Fruit fly (Drosophila melanogaster): ENCODE measurements around the gene CG6171.

Gene CG6171

dm6 chr3R:15367477-15367876, 3.8 kb upstream of the CG6171 start, which contains the start of gene CG34404 (continued):
- TF ChIP-seq bbx (GFP tag; IDR thresholded peaks at IDR 0.05; ENCODE audit: partially characterized antibody) (peak; percentile 39), YL-1 (GFP tag; optimal IDR thresholded peaks at IDR 0.05) (peak; percentile 9), E2f2 (GFP tag; IDR thresholded peaks at IDR 0.05) (peak; percentile 89), CG10267 (tag; optimal IDR thresholded peaks at IDR 0.05) (peak; percentile 93), lbe (GFP tag; optimal IDR thresholded peaks at IDR 0.05) (no peak), MBD-R2 (GFP tag; IDR thresholded peaks at IDR 0.05) (peak; percentile 39; the same call in 1 of the 2 replicates), HLHmδ (GFP tag; optimal IDR thresholded peaks at IDR 0.05) (no peak), sisA (GFP tag; IDR thresholded peaks at IDR 0.05) (no peak), CG14710 (tag; optimal IDR thresholded peaks at IDR 0.05) (peak; percentile 42), stwl (tag; optimal IDR thresholded peaks at IDR 0.05) (peak; percentile 45), dpn (GFP tag; optimal IDR thresholded peaks at IDR 0.05) (peak in 1 of 2 experiments; percentile 8), unpg (GFP tag; optimal IDR thresholded peaks at IDR 0.05) (peak; percentile 6), MESR4 (GFP tag; optimal IDR thresholded peaks at IDR 0.05) (peak; percentile 38), CG1603 (tag; optimal IDR thresholded peaks at IDR 0.05) (peak; percentile 59), cg (GFP tag; optimal IDR thresholded peaks at IDR 0.05) (peak; percentile 54), CG16813 (GFP tag; IDR thresholded peaks at IDR 0.05; ENCODE audit: partially characterized antibody) (0 out of 3 replicates have a peak, but pooled peaks have one; percentile 26), CG15514 (GFP tag; optimal IDR thresholded peaks at IDR 0.05) (peak; percentile 50), CG13287 (GFP tag; IDR thresholded peaks at IDR 0.05; ENCODE audit: partially characterized antibody) (peak; percentile 62), Side (GFP tag; optimal IDR thresholded peaks at IDR 0.05) (peak; percentile 19), insv (GFP tag; optimal IDR thresholded peaks at IDR 0.05) (peak; percentile 61 to 96), sima (GFP tag; optimal IDR thresholded peaks at IDR 0.05) (no peak), Dref (GFP tag; IDR thresholded peaks at IDR 0.05) (peak; percentile 73), her (GFP tag; optimal IDR thresholded peaks at IDR 0.05) (peak; percentile 4), Sry-δ (GFP tag; optimal IDR thresholded peaks at IDR 0.05) (peak; percentile 31), CG32767 (GFP tag; IDR thresholded peaks at IDR 0.05) (peak; percentile 75), CG2120 (GFP tag; optimal IDR thresholded peaks at IDR 0.05) (peak; percentile 15), Ets97D (GFP tag; optimal IDR thresholded peaks at IDR 0.05) (peak; percentile 4), ato (GFP tag; IDR thresholded peaks at IDR 0.05; ENCODE audit: partially characterized antibody) (peak; percentile 17; the same call in 1 of the 2 replicates), zen2 (GFP tag; IDR thresholded peaks at IDR 0.05; ENCODE audit: partially characterized antibody) (peak; percentile 32; the same call in 2 of the 3 replicates), chinmo (GFP tag; IDR thresholded peaks at IDR 0.05; ENCODE audit: partially characterized antibody) (0 out of 4 replicates have a peak, but pooled peaks have one; percentile 57), pzg (GFP tag; optimal IDR thresholded peaks at IDR 0.05) (peak; percentile 46), sens (GFP tag) (peak; percentile 62), Med (GFP tag) (peak; percentile 66), BEAF-32 (GFP tag; optimal IDR thresholded peaks at IDR 0.05) (peak; percentile 38), Scr (GFP tag; IDR thresholded peaks at IDR 0.05; ENCODE audit: partially characterized antibody) (peak; percentile 54; the same call in 1 of the 2 replicates)

- TF ChIP-seq bcd (GFP tag; optimal IDR thresholded peaks at IDR 0.05) = no peak
- no peak for TF ChIP-seq Side (GFP tag; optimal IDR thresholded peaks at IDR 0.05)
- no peak for TF ChIP-seq CG3995 (GFP tag; optimal IDR thresholded peaks at IDR 0.05)
- 0 out of 2 replicates have a peak, but pooled peaks have one; percentile 27 for TF ChIP-seq ssp (GFP tag; IDR thresholded peaks at IDR 0.05)
- TF ChIP-seq CG17612 (GFP tag; IDR thresholded peaks at IDR 0.05) = no peak
- peak; percentile 61; the same call in 2 of the 3 replicates for TF ChIP-seq CG11695 (GFP tag; IDR thresholded peaks at IDR 0.05)
- peak; percentile 37 for TF ChIP-seq CG10209 (GFP tag; optimal IDR thresholded peaks at IDR 0.05)
- TF ChIP-seq phol (tag; optimal IDR thresholded peaks at IDR 0.05) = peak; percentile 32
- no peak for TF ChIP-seq z (GFP tag; IDR thresholded peaks at IDR 0.05)
- peak; percentile 42; the same call in 1 of the 2 replicates for TF ChIP-seq CG32772 (GFP tag; IDR thresholded peaks at IDR 0.05)
- no peak for TF ChIP-seq dati (GFP tag; IDR thresholded peaks at IDR 0.05)
- no peak for TF ChIP-seq bigmax (GFP tag; optimal IDR thresholded peaks at IDR 0.05)
- no peak for TF ChIP-seq nom (GFP tag; optimal IDR thresholded peaks at IDR 0.05)
- TF ChIP-seq repo (GFP tag; optimal IDR thresholded peaks at IDR 0.05) = no peak
- TF ChIP-seq cas (GFP tag; IDR thresholded peaks at IDR 0.05) = no peak
- TF ChIP-seq ems (GFP tag; optimal IDR thresholded peaks at IDR 0.05) = peak; percentile 11
- TF ChIP-seq CG12219 (GFP tag; optimal IDR thresholded peaks at IDR 0.05) = no peak
- TF ChIP-seq CG10267 (tag; optimal IDR thresholded peaks at IDR 0.05) = no peak
Measured at dm6 chr3R:15366839-15367238, 3.2 kb upstream of the CG6171 start.

Data from whole organism, embryonic.